Worm (Caenorhabditis elegans) whole organism, mixed stage, embryonic: ENCODE measurements around the gene W09G10.9.

ENCODE experiments used
- M03D4.4 ChIP-seq: sonication (generic microtip); optimal IDR thresholded peaks from 2 replicates; lab custom pipeline; 2017; ENCODE audit warnings: mild to moderate bottlenecking, missing genetic modification characterization, missing compliant biosample characterization
- bed-3 ChIP-seq: fragments of 200-800 bp; sonication (Bioruptor generic); optimal IDR thresholded peaks from 3 replicates; lab custom pipeline; 2018; ENCODE audit warnings: mild to moderate bottlenecking, missing genetic modification characterization, moderate library complexity, missing compliant biosample characterization
- blmp-1 ChIP-seq: fragments of 150-350 bp; optimal IDR thresholded peaks from 2 replicates; lab custom pipeline; 2014; ENCODE audit warnings: missing biosample characterization, missing genetic modification characterization
- ceh-39 ChIP-seq: fragments of 150-350 bp; optimal IDR thresholded peaks from 2 replicates; lab custom pipeline; 2014; ENCODE audit warnings: missing biosample characterization, missing genetic modification characterization
- ceh-43 ChIP-seq: fragments of 200-800 bp; sonication (Bioruptor generic); optimal IDR thresholded peaks from 2 replicates; lab custom pipeline; 2018; ENCODE audit warnings: mild to moderate bottlenecking, missing genetic modification characterization, moderate library complexity, missing compliant biosample characterization
- ceh-83 ChIP-seq: fragments of 200-800 bp; sonication (Bioruptor generic); optimal IDR thresholded peaks from 2 replicates; lab custom pipeline; 2018; ENCODE audit warnings: mild to moderate bottlenecking, missing genetic modification characterization, missing compliant biosample characterization
- ces-1 ChIP-seq: fragments of 150-350 bp; optimal IDR thresholded peaks from 2 replicates; lab custom pipeline; 2014; ENCODE audit warnings: missing biosample characterization, missing genetic modification reagents, missing genetic modification characterization
- cnd-1 ChIP-seq: fragments of 200-800 bp; sonication (Bioruptor generic); optimal IDR thresholded peaks from 2 replicates; lab custom pipeline; 2018; ENCODE audit warnings: mild to moderate bottlenecking, missing genetic modification characterization, missing compliant biosample characterization
- drap-1 ChIP-seq: fragments of 200-800 bp; sonication (Bioruptor generic); optimal IDR thresholded peaks from 3 replicates; lab custom pipeline; 2018; ENCODE audit warnings: mild to moderate bottlenecking, missing genetic modification characterization, missing compliant biosample characterization
- elt-1 ChIP-seq: sonication (generic microtip); optimal IDR thresholded peaks from 2 replicates; lab custom pipeline; 2017; ENCODE audit warnings: missing genetic modification characterization, mild to moderate bottlenecking, missing compliant biosample characterization, antibody characterized with exemption, moderate library complexity, borderline replicate concordance; ENCODE audit not compliant: insufficient read depth
- elt-3 ChIP-seq: fragments of 150-350 bp; optimal IDR thresholded peaks from 2 replicates; lab custom pipeline; 2014; ENCODE audit warnings: missing biosample characterization, missing genetic modification characterization
- flh-1 ChIP-seq: fragments of 200-800 bp; sonication (Bioruptor generic); optimal IDR thresholded peaks from 2 replicates; lab custom pipeline; 2018; ENCODE audit warnings: mild to moderate bottlenecking, missing genetic modification characterization, moderate library complexity, missing compliant biosample characterization
- ham-2 ChIP-seq: fragments of 200-800 bp; sonication (Bioruptor generic); optimal IDR thresholded peaks from 2 replicates; lab custom pipeline; 2018; ENCODE audit warnings: mild to moderate bottlenecking, missing genetic modification characterization, missing compliant biosample characterization
- hlh-1 ChIP-seq: fragments of 150-350 bp; optimal IDR thresholded peaks from 2 replicates; lab custom pipeline; 2014; ENCODE audit warnings: missing biosample characterization, missing genetic modification reagents, missing genetic modification characterization
- lin-13 ChIP-seq: fragments of 150-350 bp; optimal IDR thresholded peaks from 2 replicates; lab custom pipeline; 2014; ENCODE audit warnings: missing biosample characterization, missing genetic modification characterization
- lin-32 ChIP-seq: fragments of 200-800 bp; sonication (Bioruptor generic); optimal IDR thresholded peaks from 2 replicates; lab custom pipeline; 2018; ENCODE audit warnings: mild to moderate bottlenecking, missing genetic modification characterization, missing compliant biosample characterization
- lsy-2 ChIP-seq: fragments of 150-350 bp; optimal IDR thresholded peaks from 2 replicates; lab custom pipeline; 2014; ENCODE audit warnings: missing biosample characterization, missing genetic modification characterization
- mep-1 ChIP-seq: fragments of 150-350 bp; optimal IDR thresholded peaks from 2 replicates; lab custom pipeline; 2017; ENCODE audit warnings: missing biosample characterization, missing genetic modification reagents, missing genetic modification characterization, inconsistent platforms
- nhr-12 ChIP-seq: fragments of 150-350 bp; optimal IDR thresholded peaks from 2 replicates; lab custom pipeline; 2014; ENCODE audit warnings: missing biosample characterization, missing genetic modification characterization
- nhr-2 ChIP-seq: fragments of 150-350 bp; optimal IDR thresholded peaks from 2 replicates; lab custom pipeline; 2014; ENCODE audit warnings: missing biosample characterization, missing genetic modification characterization
- nhr-237 ChIP-seq: fragments of 150-350 bp; optimal IDR thresholded peaks from 2 replicates; lab custom pipeline; 2014; ENCODE audit warnings: missing biosample characterization, missing genetic modification characterization
- nhr-28 ChIP-seq: fragments of 150-350 bp; optimal IDR thresholded peaks from 2 replicates; lab custom pipeline; 2014; ENCODE audit warnings: missing biosample characterization, missing genetic modification characterization
- nhr-76 ChIP-seq: sonication (generic microtip); optimal IDR thresholded peaks from 2 replicates; lab custom pipeline; 2017; ENCODE audit warnings: missing biosample characterization, missing genetic modification characterization
- pha-4 ChIP-seq: fragments of 150-350 bp; optimal IDR thresholded peaks from 2 replicates; lab custom pipeline; 2018; ENCODE audit warnings: missing biosample characterization, missing genetic modification reagents, missing genetic modification characterization
- sem-2 ChIP-seq: fragments of 200-800 bp; sonication (Bioruptor generic); optimal IDR thresholded peaks from 2 replicates; lab custom pipeline; 2018; ENCODE audit warnings: mild to moderate bottlenecking, missing genetic modification characterization, missing compliant biosample characterization
- snpc-4 ChIP-seq: fragments of 150-350 bp; optimal IDR thresholded peaks from 2 replicates; lab custom pipeline; 2014; ENCODE audit warnings: missing biosample characterization, missing genetic modification characterization
- sptf-1 ChIP-seq: sonication (generic microtip); optimal IDR thresholded peaks from 2 replicates; lab custom pipeline; 2017; ENCODE audit warnings: mild to moderate bottlenecking, missing genetic modification characterization, moderate library complexity, missing compliant biosample characterization
- unc-39 ChIP-seq: fragments of 150-350 bp; optimal IDR thresholded peaks from 2 replicates; lab custom pipeline; 2014; ENCODE audit warnings: missing biosample characterization, missing genetic modification characterization
- zip-8 ChIP-seq: fragments of 150-350 bp; optimal IDR thresholded peaks from 2 replicates; lab custom pipeline; 2014; ENCODE audit warnings: missing biosample characterization, missing genetic modification characterization
- ztf-11 ChIP-seq: fragments of 150-350 bp; optimal IDR thresholded peaks from 2 replicates; lab custom pipeline; 2014; ENCODE audit warnings: missing biosample characterization, missing genetic modification characterization

W09G10.9 gene

ce11 chrII:3523547-3523946, 1.9 kb downstream of the W09G10.9 start:
- peak; percentile 70 for TF ChIP-seq mep-1 (tag; lab: Kevin White, UChicago)
- TF ChIP-seq ham-2 (GFP tag; lab: Kevin White, UChicago), result peak; percentile 20
- peak; percentile 93 for TF ChIP-seq lsy-2 (tag; lab: Kevin White, UChicago)
- TF ChIP-seq ces-1 (GFP tag; lab: Kevin White, UChicago), result peak; percentile 21
- peak; percentile 64 for TF ChIP-seq nhr-237

ce11 chrII:3524097-3524496, 2.5 kb downstream of the W09G10.9 start, which contains the start of gene col-72:
col-72 (minus strand) TSS chrII:3524197.
- no peak for TF ChIP-seq bed-3 (GFP tag; lab: Kevin White, UChicago)
- no peak for TF ChIP-seq nhr-2 (tag; lab: Kevin White, UChicago)
- TF ChIP-seq flh-1 (GFP tag; lab: Kevin White, UChicago), result no peak
- no peak for TF ChIP-seq lsy-2 (tag; lab: Kevin White, UChicago)

ce11 chrII:3527460-3527859, 5.9 kb downstream of the W09G10.9 start:
- TF ChIP-seq M03D4.4 (tag; lab: Kevin White, UChicago) (no peak), nhr-76 (no peak), sptf-1 (tag; lab: Kevin White, UChicago) (no peak), lin-13 (tag; lab: Kevin White, UChicago) (no peak), elt-1 (tag; lab: Kevin White, UChicago) (no peak), pha-4 (tag; lab: Kevin White, UChicago) (no peak), elt-3 (tag; lab: Kevin White, UChicago) (no peak), ceh-43 (GFP tag; lab: Kevin White, UChicago) (no peak), lin-32 (no peak), snpc-4 (no peak)

ce11 chrII:3528256-3528655, 6.7 kb downstream of the W09G10.9 start, which contains the start of gene ncs-6:
ncs-6 (minus strand) TSS chrII:3528516.
- no peak for TF ChIP-seq nhr-28 (tag; lab: Kevin White, UChicago)
- TF ChIP-seq ceh-83 (GFP tag; lab: Kevin White, UChicago), result no peak
- TF ChIP-seq M03D4.4 (tag; lab: Kevin White, UChicago), result no peak
- no peak for TF ChIP-seq nhr-237
- TF ChIP-seq ham-2 (GFP tag; lab: Kevin White, UChicago), result no peak
- TF ChIP-seq nhr-76, result no peak
- no peak for TF ChIP-seq zip-8 (tag; lab: Kevin White, UChicago)
- no peak for TF ChIP-seq pha-4 (tag; lab: Kevin White, UChicago)
- no peak for TF ChIP-seq cnd-1
- no peak for TF ChIP-seq drap-1 (GFP tag; lab: Kevin White, UChicago)
- TF ChIP-seq sptf-1 (tag; lab: Kevin White, UChicago), result no peak

- TF ChIP-seq zip-8 (tag; lab: Kevin White, UChicago) (no peak), cnd-1 (no peak), blmp-1 (tag; lab: Kevin White, UChicago) (no peak), unc-39 (tag; lab: Kevin White, UChicago) (no peak)
Observed at ce11 chrII:3540151-3540550, 18.6 kb downstream of the W09G10.9 start.

ce11 chrII:3546381-3546931, 24.9 kb downstream of the W09G10.9 start, which contains the start of gene apd-3:
apd-3 (minus strand) TSS chrII:3546431.
- no peak for TF ChIP-seq blmp-1 (tag; lab: Kevin White, UChicago)
- no peak for TF ChIP-seq nhr-12 (tag; lab: Kevin White, UChicago)
- TF ChIP-seq ztf-11 (tag; lab: Kevin White, UChicago), result no peak
- no peak for TF ChIP-seq lin-32
- TF ChIP-seq ceh-39, result no peak
- no peak for TF ChIP-seq M03D4.4 (tag; lab: Kevin White, UChicago)
- no peak for TF ChIP-seq ham-2 (GFP tag; lab: Kevin White, UChicago)
- no peak for TF ChIP-seq elt-3 (tag; lab: Kevin White, UChicago)
- no peak for TF ChIP-seq nhr-28 (tag; lab: Kevin White, UChicago)
- no peak for TF ChIP-seq elt-1 (tag; lab: Kevin White, UChicago)
- no peak for TF ChIP-seq sptf-1 (tag; lab: Kevin White, UChicago)
- TF ChIP-seq ceh-83 (GFP tag; lab: Kevin White, UChicago), result no peak
- no peak for TF ChIP-seq hlh-1
- no peak for TF ChIP-seq sem-2
